Worm (Caenorhabditis elegans): Measurements from ENCODE around the gene ZC132.9.
A peak's percentile ranks its signal among the peaks of the same experiment; 100 is the strongest.
"Not testable (repeated sequence)": the region's sequence is repeated elsewhere in the genome, so short reads cannot be mapped to it uniquely, and the experiment has no call there.

ZC132.9 gene

DNA sequence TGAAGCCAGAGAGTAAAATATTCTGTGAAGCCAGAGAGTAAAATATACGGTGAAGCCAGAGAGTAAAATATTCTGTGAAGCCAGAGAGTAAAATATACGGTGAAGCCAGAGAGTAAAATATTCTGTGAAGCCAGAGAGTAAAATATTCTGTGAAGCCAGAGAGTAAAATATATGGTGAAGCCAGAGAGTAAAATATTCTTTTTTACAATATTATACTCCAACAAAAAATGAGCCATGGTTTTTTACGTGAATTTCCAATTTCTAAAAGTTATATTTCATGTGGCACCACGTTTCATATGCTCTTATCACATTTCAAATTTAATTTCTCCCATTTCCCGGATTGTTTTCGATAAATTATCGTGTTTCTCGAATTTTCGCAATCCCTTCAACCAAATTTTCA, 16.7 kb upstream of the ZC132.9 start, which contains the start of gene irld-1:
Gene irld-1 (plus strand): TSS at position 301 of the 400 bp plus-strand sequence.
- not testable (repeated sequence) for TF ChIP-seq hlh-6 (tag; optimal IDR thresholded peaks at IDR 0.05); gmeb-2 (tag; optimal IDR thresholded peaks at IDR 0.05); hlh-13 (GFP tag; optimal IDR thresholded peaks at IDR 0.05)

DNA sequence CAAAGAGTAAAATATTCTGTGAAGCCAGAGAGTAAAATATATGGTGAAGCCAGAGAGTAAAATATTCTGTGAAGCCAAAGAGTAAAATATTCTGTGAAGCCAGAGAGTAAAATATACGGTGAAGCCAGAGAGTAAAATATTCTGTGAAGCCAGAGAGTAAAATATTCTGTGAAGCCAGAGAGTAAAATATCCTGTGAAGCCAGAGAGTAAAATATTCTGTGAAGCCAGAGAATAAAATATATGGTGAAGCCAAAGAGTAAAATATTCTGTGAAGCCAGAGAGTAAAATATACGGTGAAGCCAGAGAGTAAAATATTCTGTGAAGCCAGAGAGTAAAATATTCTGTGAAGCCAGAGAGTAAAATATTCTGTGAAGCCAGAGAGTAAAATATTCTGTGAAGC, 13.8 kb upstream of the ZC132.9 start:
- TF ChIP-seq unc-3 (GFP tag; conservative IDR thresholded peaks at IDR 0.05) (0 out of 2 replicates have a peak, but pooled peaks have one; percentile 33), ceh-45 (GFP tag; IDR thresholded peaks at IDR 0.05) (0 out of 2 replicates have a peak, but pooled peaks have one; percentile 26)
- TF ChIP-seq unc-3 (tag; optimal IDR thresholded peaks at IDR 0.05) = not testable (repeated sequence)

DNA sequence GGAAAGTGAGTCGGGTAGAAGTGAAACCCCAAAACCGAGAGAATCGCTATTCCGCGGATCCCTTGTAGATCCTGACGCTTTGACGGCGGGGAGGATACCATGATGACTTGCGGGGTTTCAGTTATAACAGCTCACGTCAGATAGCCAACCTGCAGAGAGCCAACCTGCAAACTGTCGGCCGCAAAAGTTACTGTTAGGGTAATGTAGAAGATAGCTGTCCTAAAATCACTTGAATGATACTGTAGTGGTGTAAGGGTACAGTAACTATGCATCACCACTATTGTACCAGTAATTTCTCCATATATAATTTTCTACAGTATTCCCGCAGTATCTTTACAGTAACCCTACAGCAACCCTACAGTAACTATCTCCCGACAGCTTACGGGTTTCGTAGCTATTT, 12.7 kb upstream of the ZC132.9 start, which contains the start of gene oac-12:
Gene oac-12 (minus strand): TSS at position 101 of the 400 bp plus-strand sequence.
- no peak for TF ChIP-seq ahr-1 (tag; optimal IDR thresholded peaks at IDR 0.05)

DNA sequence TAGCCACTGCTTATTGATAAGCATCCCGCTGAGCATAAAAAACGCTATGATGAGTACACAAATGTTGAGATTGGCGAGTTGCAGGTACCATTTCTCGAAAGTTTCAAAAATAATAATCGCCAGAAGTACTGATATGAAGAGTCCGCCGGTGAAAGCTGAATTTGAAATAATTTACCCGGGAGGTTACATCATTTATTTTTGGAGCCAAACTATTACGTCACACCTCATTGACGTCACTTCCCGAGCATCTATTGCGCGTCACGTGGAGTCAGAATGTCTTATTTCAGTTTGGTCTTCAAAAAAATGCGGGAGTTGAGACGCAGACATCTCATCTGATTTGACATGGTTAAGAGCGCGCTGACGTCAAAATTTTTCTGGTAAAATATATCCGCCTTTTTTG, 11.1 kb upstream of the ZC132.9 start:
- TF ChIP-seq ceh-45 (GFP tag; IDR thresholded peaks at IDR 0.05) (no peak), hlh-30 (tag; optimal IDR thresholded peaks at IDR 0.05; ENCODE audit: insufficient read depth) (no peak), odd-2 (tag; optimal IDR thresholded peaks at IDR 0.05) (no peak), ztf-16 (tag; optimal IDR thresholded peaks at IDR 0.05) (no peak), elt-2 (tag; optimal IDR thresholded peaks at IDR 0.05) (no peak), sdc-2 (tag; optimal IDR thresholded peaks at IDR 0.05) (no peak), ttx-3 (tag; optimal IDR thresholded peaks at IDR 0.05) (no peak), ceh-6 (GFP tag; optimal IDR thresholded peaks at IDR 0.05) (no peak), ceh-9 (tag; optimal IDR thresholded peaks at IDR 0.05) (no peak), C08G9.2 (tag; optimal IDR thresholded peaks at IDR 0.05) (no peak), T23F11.4 (GFP tag; optimal IDR thresholded peaks at IDR 0.05) (no peak), pros-1 (tag; optimal IDR thresholded peaks at IDR 0.05) (no peak), pha-2 (tag; optimal IDR thresholded peaks at IDR 0.05) (no peak), tbx-7 (tag; optimal IDR thresholded peaks at IDR 0.05) (no peak), ceh-30 (tag; optimal IDR thresholded peaks at IDR 0.05) (no peak)

DNA sequence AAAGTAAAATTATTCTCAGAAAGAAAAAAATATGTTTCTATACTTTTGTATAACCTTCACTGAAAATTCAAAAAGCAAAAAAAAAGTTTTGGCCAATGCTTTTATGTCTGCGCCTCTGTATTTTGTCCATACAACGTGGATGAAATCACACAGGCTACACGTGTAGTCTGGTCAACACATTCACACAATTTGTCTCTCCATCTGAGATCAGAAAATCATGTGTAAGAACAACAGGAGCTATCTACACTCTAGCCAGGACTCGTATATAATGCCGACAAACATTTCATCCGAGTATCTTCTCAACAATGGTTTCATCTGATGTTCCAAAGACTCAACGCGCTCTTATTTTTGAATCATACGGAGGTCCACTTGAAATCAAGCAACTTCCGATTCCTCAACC, 7.1 kb upstream of the ZC132.9 start, which contains the start of gene D2063.1:
Gene D2063.1 (plus strand): TSS at position 281 of the 400 bp plus-strand sequence.
- TF ChIP-seq nfya-1 (tag; optimal IDR thresholded peaks at IDR 0.05) (no peak), ahr-1 (tag; optimal IDR thresholded peaks at IDR 0.05) (no peak), unc-55 (GFP tag; optimal IDR thresholded peaks at IDR 0.05) (peak; percentile 49)

DNA sequence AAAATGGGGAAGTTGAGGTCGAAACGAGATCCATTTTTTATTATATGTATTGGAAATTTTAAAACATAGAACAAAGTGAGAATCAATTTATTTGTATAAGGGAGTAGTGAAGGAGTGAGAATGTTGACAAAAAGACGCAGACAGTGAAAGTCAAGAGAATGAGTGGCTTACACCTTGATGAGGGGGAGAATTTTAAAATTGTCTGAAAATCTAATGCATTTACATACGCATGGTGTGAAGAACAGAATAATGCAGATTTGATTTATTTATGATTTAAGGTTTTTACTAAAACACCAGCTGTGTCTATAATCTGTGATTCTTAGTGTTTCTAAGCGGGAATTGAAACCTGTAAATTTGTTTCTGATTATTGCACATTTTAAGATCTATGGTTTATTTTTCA, 5.6 kb upstream of the ZC132.9 start, which contains the start of gene nhr-125:
Gene nhr-125 (minus strand): TSS at position 101 of the 400 bp plus-strand sequence.
- TF ChIP-seq dve-1 (tag; optimal IDR thresholded peaks at IDR 0.05) (no peak), ceh-30 (tag; optimal IDR thresholded peaks at IDR 0.05) (no peak), fkh-10 (GFP tag; optimal IDR thresholded peaks at IDR 0.05) (no peak), ref-2 (tag; optimal IDR thresholded peaks at IDR 0.05) (no peak), K02D7.2 (tag; optimal IDR thresholded peaks at IDR 0.05) (no peak), nhr-11 (tag; optimal IDR thresholded peaks at IDR 0.05) (no peak), ets-4 (tag; optimal IDR thresholded peaks at IDR 0.05) (no peak), rnt-1 (tag; optimal IDR thresholded peaks at IDR 0.05) (no peak), ztf-16 (tag; optimal IDR thresholded peaks at IDR 0.05) (no peak), lim-6 (tag; optimal IDR thresholded peaks at IDR 0.05) (no peak), fax-1 (tag; optimal IDR thresholded peaks at IDR 0.05) (no peak), pat-9 (tag; optimal IDR thresholded peaks at IDR 0.05) (no peak)

Measured in whole organism, late embryonic.